Worm (Caenorhabditis elegans): Measurements from ENCODE around the gene Y57A10C.8.
A peak's percentile ranks its signal among the peaks of the same experiment; 100 is the strongest.
"Not testable (repeated sequence)": the region's sequence is repeated elsewhere in the genome, so short reads cannot be mapped to it uniquely, and the experiment has no call there.

Y57A10C.8 gene

ce11 chrII:12452754-12453352, 23.2 kb upstream of the Y57A10C.8 start, which contains the start of the genes sre-35 and sre-33:
sre-35 (minus strand) TSS chrII:12452854.
sre-33 (plus strand) TSS chrII:12453302.
- no peak for TF ChIP-seq nhr-12 (tag; optimal IDR thresholded peaks at IDR 0.05)
- TF ChIP-seq elt-3 (tag; optimal IDR thresholded peaks at IDR 0.05), result no peak
- no peak for TF ChIP-seq ceh-39 (tag; optimal IDR thresholded peaks at IDR 0.05)
- no peak for TF ChIP-seq unc-39 (tag; optimal IDR thresholded peaks at IDR 0.05)
- TF ChIP-seq sem-2 (GFP tag; optimal IDR thresholded peaks at IDR 0.05), result no peak
- TF ChIP-seq nhr-2 (tag; optimal IDR thresholded peaks at IDR 0.05), result no peak
- TF ChIP-seq nhr-76 (tag; optimal IDR thresholded peaks at IDR 0.05), result no peak
- TF ChIP-seq tbx-8 (GFP tag; optimal IDR thresholded peaks at IDR 0.05), result no peak
- TF ChIP-seq ceh-83 (GFP tag; optimal IDR thresholded peaks at IDR 0.05), result no peak
- no peak for TF ChIP-seq lin-13 (tag; optimal IDR thresholded peaks at IDR 0.05)
- no peak for TF ChIP-seq ham-2 (GFP tag; optimal IDR thresholded peaks at IDR 0.05)
- no peak for TF ChIP-seq hlh-1 (tag; optimal IDR thresholded peaks at IDR 0.05)

ce11 chrII:12449849-12450248, 20.2 kb upstream of the Y57A10C.8 start, which contains the start of gene sre-34:
sre-34 (plus strand) TSS chrII:12450149.
- TF ChIP-seq hlh-1 (tag; optimal IDR thresholded peaks at IDR 0.05) (no peak), ceh-83 (GFP tag; optimal IDR thresholded peaks at IDR 0.05) (no peak), nhr-28 (tag; optimal IDR thresholded peaks at IDR 0.05) (no peak), ceh-39 (tag; optimal IDR thresholded peaks at IDR 0.05) (no peak), M03D4.4 (tag; optimal IDR thresholded peaks at IDR 0.05) (no peak), ztf-11 (tag; optimal IDR thresholded peaks at IDR 0.05) (no peak), ham-2 (GFP tag; optimal IDR thresholded peaks at IDR 0.05) (no peak), cnd-1 (tag; optimal IDR thresholded peaks at IDR 0.05) (no peak), unc-39 (tag; optimal IDR thresholded peaks at IDR 0.05) (no peak), bed-3 (GFP tag; optimal IDR thresholded peaks at IDR 0.05) (no peak), nhr-237 (tag; optimal IDR thresholded peaks at IDR 0.05) (no peak), elt-1 (tag; optimal IDR thresholded peaks at IDR 0.05; ENCODE audit: borderline replicate concordance, insufficient read depth) (no peak), snpc-4 (tag; optimal IDR thresholded peaks at IDR 0.05) (no peak)

ce11 chrII:12448241-12448640, 18.6 kb upstream of the Y57A10C.8 start, which contains the start of gene srh-27:
srh-27 (plus strand) TSS chrII:12448541.
- TF ChIP-seq tbx-8 (GFP tag; optimal IDR thresholded peaks at IDR 0.05), result no peak
- TF ChIP-seq unc-39 (tag; optimal IDR thresholded peaks at IDR 0.05), result no peak
- no peak for TF ChIP-seq mls-2 (tag; optimal IDR thresholded peaks at IDR 0.05)
- no peak for TF ChIP-seq M03D4.4 (tag; optimal IDR thresholded peaks at IDR 0.05)
- TF ChIP-seq nhr-76 (tag; optimal IDR thresholded peaks at IDR 0.05), result no peak
- no peak for TF ChIP-seq ceh-39 (tag; optimal IDR thresholded peaks at IDR 0.05)
- TF ChIP-seq pha-4 (tag; optimal IDR thresholded peaks at IDR 0.05), result no peak
- TF ChIP-seq hlh-1 (tag; optimal IDR thresholded peaks at IDR 0.05), result no peak
- TF ChIP-seq lin-32 (GFP tag; optimal IDR thresholded peaks at IDR 0.05), result no peak
- no peak for TF ChIP-seq ceh-43 (GFP tag; optimal IDR thresholded peaks at IDR 0.05)
- TF ChIP-seq mep-1 (tag; optimal IDR thresholded peaks at IDR 0.05), result no peak
- TF ChIP-seq elt-1 (tag; optimal IDR thresholded peaks at IDR 0.05; ENCODE audit: borderline replicate concordance, insufficient read depth), result no peak

ce11 chrII:12444679-12445376, 15.2 kb upstream of the Y57A10C.8 start, which contains the start of the genes W05H5.1 and pitr-6:
W05H5.1 (minus strand) TSS chrII:12444779.
pitr-6 (plus strand) TSS chrII:12445326.
- TF ChIP-seq pha-4 (tag; optimal IDR thresholded peaks at IDR 0.05) (peak; percentile 14), zip-8 (tag; optimal IDR thresholded peaks at IDR 0.05) (no peak), unc-39 (tag; optimal IDR thresholded peaks at IDR 0.05) (no peak), blmp-1 (tag; optimal IDR thresholded peaks at IDR 0.05) (no peak)

- TF ChIP-seq M03D4.4 (tag; optimal IDR thresholded peaks at IDR 0.05); mep-1 (tag; optimal IDR thresholded peaks at IDR 0.05); ham-2 (GFP tag; optimal IDR thresholded peaks at IDR 0.05): not testable (repeated sequence)
Measured at ce11 chrII:12441164-12441563, 11.5 kb upstream of the Y57A10C.8 start, which contains the start of gene Y57A10C.10. Y57A10C.10 (minus strand) TSS chrII:12441264.

- TF ChIP-seq lin-32 (GFP tag; optimal IDR thresholded peaks at IDR 0.05), result no peak
- TF ChIP-seq unc-62 (GFP tag; optimal IDR thresholded peaks at IDR 0.05), result no peak
- no peak for TF ChIP-seq zip-8 (tag; optimal IDR thresholded peaks at IDR 0.05)
- no peak for TF ChIP-seq nhr-12 (tag; optimal IDR thresholded peaks at IDR 0.05)
- TF ChIP-seq lin-13 (tag; optimal IDR thresholded peaks at IDR 0.05), result no peak
- TF ChIP-seq ham-2 (GFP tag; optimal IDR thresholded peaks at IDR 0.05), result no peak
- no peak for TF ChIP-seq bed-3 (GFP tag; optimal IDR thresholded peaks at IDR 0.05)
- TF ChIP-seq flh-1 (GFP tag; optimal IDR thresholded peaks at IDR 0.05), result no peak
- no peak for TF ChIP-seq nhr-76 (tag; optimal IDR thresholded peaks at IDR 0.05)
- TF ChIP-seq nhr-2 (tag; optimal IDR thresholded peaks at IDR 0.05), result no peak
- no peak for TF ChIP-seq ceh-39 (tag; optimal IDR thresholded peaks at IDR 0.05)
- no peak for TF ChIP-seq ceh-83 (GFP tag; optimal IDR thresholded peaks at IDR 0.05)
Measured at ce11 chrII:12438441-12438840, 8.8 kb upstream of the Y57A10C.8 start, which contains the start of gene Y57A10C.9. Y57A10C.9 (minus strand) TSS chrII:12438541.

All from whole organism, mixed stage, embryonic.